Worm (Caenorhabditis elegans): ENCODE data around the gene srlf-33.

srlf-33 gene

ce11 chrIV:11925346-11926075 lies at the start of gene srlf-33, which contains the start of gene srlf-32:
Gene srlf-33, minus strand, starts transcription at chrIV:11925446.
Gene srlf-32, plus strand, starts transcription at chrIV:11926025.
- TF ChIP-seq nhr-12 (tag; optimal IDR thresholded peaks at IDR 0.05) (no peak), lin-39 (tag; optimal IDR thresholded peaks at IDR 0.05) (no peak), elt-2 (tag; optimal IDR thresholded peaks at IDR 0.05) (no peak), nhr-11 (tag; optimal IDR thresholded peaks at IDR 0.05) (no peak), ZK546.5 (tag; optimal IDR thresholded peaks at IDR 0.05) (no peak), ceh-82 (tag; optimal IDR thresholded peaks at IDR 0.05) (no peak), skn-1 (tag; optimal IDR thresholded peaks at IDR 0.05) (no peak), unc-62 (GFP tag; optimal IDR thresholded peaks at IDR 0.05) (no peak), tbx-2 (tag; optimal IDR thresholded peaks at IDR 0.05) (no peak), lin-15B (tag; optimal IDR thresholded peaks at IDR 0.05) (no peak), elt-3 (tag; optimal IDR thresholded peaks at IDR 0.05) (no peak), eor-1 (tag; optimal IDR thresholded peaks at IDR 0.05) (no peak), unc-39 (tag; optimal IDR thresholded peaks at IDR 0.05) (no peak), pqm-1 (tag; optimal IDR thresholded peaks at IDR 0.05) (no peak), nhr-25 (tag; optimal IDR thresholded peaks at IDR 0.05) (no peak), egl-27 (tag; optimal IDR thresholded peaks at IDR 0.05) (no peak), aly-2 (tag; optimal IDR thresholded peaks at IDR 0.05) (no peak), elt-1 (tag; optimal IDR thresholded peaks at IDR 0.05) (no peak), nhr-76 (tag; optimal IDR thresholded peaks at IDR 0.05) (no peak), hmg-11 (tag; optimal IDR thresholded peaks at IDR 0.05) (no peak)

ce11 chrIV:11970171-11970570 lies 44.9 kb upstream of the srlf-33 start, which contains the start of gene ZK829.9:
Gene ZK829.9, plus strand, starts transcription at chrIV:11970534.
- TF ChIP-seq nhr-11 (tag; optimal IDR thresholded peaks at IDR 0.05) (no peak), pqm-1 (tag; optimal IDR thresholded peaks at IDR 0.05) (no peak), tbx-2 (tag; optimal IDR thresholded peaks at IDR 0.05) (no peak), nhr-12 (tag; optimal IDR thresholded peaks at IDR 0.05) (no peak), egl-5 (tag; optimal IDR thresholded peaks at IDR 0.05) (no peak), aly-2 (tag; optimal IDR thresholded peaks at IDR 0.05) (no peak), nhr-237 (tag; optimal IDR thresholded peaks at IDR 0.05) (no peak), nhr-67 (tag; optimal IDR thresholded peaks at IDR 0.05) (no peak), ceh-16 (tag; optimal IDR thresholded peaks at IDR 0.05) (no peak), eor-1 (tag; optimal IDR thresholded peaks at IDR 0.05) (no peak), mml-1 (tag; optimal IDR thresholded peaks at IDR 0.05) (no peak), nhr-76 (tag; optimal IDR thresholded peaks at IDR 0.05) (no peak), ceh-28 (tag; optimal IDR thresholded peaks at IDR 0.05) (no peak), nhr-25 (tag; optimal IDR thresholded peaks at IDR 0.05) (no peak), zag-1 (tag; optimal IDR thresholded peaks at IDR 0.05) (no peak), unc-62 (GFP tag; optimal IDR thresholded peaks at IDR 0.05) (no peak), daf-12 (tag; optimal IDR thresholded peaks at IDR 0.05) (no peak), nfya-1 (tag; optimal IDR thresholded peaks at IDR 0.05; ENCODE audit: insufficient read depth) (no peak)

DNA sequence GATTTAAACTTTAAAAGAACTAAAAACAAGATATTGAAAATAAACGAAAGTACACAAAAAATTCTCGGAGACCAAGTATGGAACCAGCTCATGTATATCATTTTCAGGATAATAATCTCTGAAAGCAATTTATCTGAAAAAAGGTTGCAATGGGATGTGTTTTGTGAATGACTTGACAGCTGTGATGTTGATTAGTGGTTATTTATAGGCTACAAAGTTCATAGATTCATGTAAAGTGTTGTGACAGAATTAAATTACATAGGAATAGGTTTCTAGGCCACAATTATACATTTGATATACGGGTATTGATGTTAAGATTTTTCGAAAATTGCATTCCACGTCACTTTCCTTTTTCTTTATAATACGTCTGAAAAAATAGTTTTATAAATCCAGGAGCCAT lies 40.1 kb upstream of the srlf-33 start, which contains the start of gene srj-1:
TSS of gene srj-1 (minus strand) at position 101 of the 400 bp plus-strand sequence.
- TF ChIP-seq nhr-23 (tag; optimal IDR thresholded peaks at IDR 0.05) (no peak), nhr-11 (tag; optimal IDR thresholded peaks at IDR 0.05) (peak; percentile 49)

- peak; percentile 49 for TF ChIP-seq R02D3.7 (tag; optimal IDR thresholded peaks at IDR 0.05)
- TF ChIP-seq unc-62 (GFP tag; optimal IDR thresholded peaks at IDR 0.05) = no peak
- no peak for TF ChIP-seq eor-1 (tag; optimal IDR thresholded peaks at IDR 0.05)
- TF ChIP-seq nhr-25 (tag; optimal IDR thresholded peaks at IDR 0.05) = peak; percentile 16
- TF ChIP-seq ama-1 (optimal IDR thresholded peaks at IDR 0.05) = no peak
- peak; percentile 11 for TF ChIP-seq nhr-237 (tag; optimal IDR thresholded peaks at IDR 0.05)
- no peak for TF ChIP-seq nhr-28 (tag; optimal IDR thresholded peaks at IDR 0.05)
- TF ChIP-seq aly-2 (tag; optimal IDR thresholded peaks at IDR 0.05) = no peak
- no peak for TF ChIP-seq ZK546.5 (tag; optimal IDR thresholded peaks at IDR 0.05)
- peak; percentile 76 for TF ChIP-seq lin-15B (tag; optimal IDR thresholded peaks at IDR 0.05)
- TF ChIP-seq tbx-2 (tag; optimal IDR thresholded peaks at IDR 0.05) = peak; percentile 52
- no peak for TF ChIP-seq fkh-2 (tag; optimal IDR thresholded peaks at IDR 0.05)
- TF ChIP-seq pha-4 (tag; optimal IDR thresholded peaks at IDR 0.05) = peak; percentile 88
- peak; percentile 39 for TF ChIP-seq nfya-1 (tag; optimal IDR thresholded peaks at IDR 0.05; ENCODE audit: insufficient read depth)
- TF ChIP-seq lsy-12 (tag; optimal IDR thresholded peaks at IDR 0.05) = peak; percentile 59
- peak; percentile 44 for TF ChIP-seq elt-2 (tag; optimal IDR thresholded peaks at IDR 0.05)
- TF ChIP-seq mml-1 (tag; optimal IDR thresholded peaks at IDR 0.05) = peak; percentile 98
- TF ChIP-seq sea-2 (GFP tag; optimal IDR thresholded peaks at IDR 0.05) = no peak
- peak; percentile 60 for TF ChIP-seq ceh-82 (tag; optimal IDR thresholded peaks at IDR 0.05)
- no peak for TF ChIP-seq nhr-76 (tag; optimal IDR thresholded peaks at IDR 0.05)
- no peak for TF ChIP-seq fkh-10 (GFP tag; optimal IDR thresholded peaks at IDR 0.05)
- no peak for TF ChIP-seq nhr-11 (tag; optimal IDR thresholded peaks at IDR 0.05)
- peak; percentile 90 for TF ChIP-seq nhr-23 (tag; optimal IDR thresholded peaks at IDR 0.05)
- no peak for TF ChIP-seq egl-27 (tag; optimal IDR thresholded peaks at IDR 0.05)
- no peak for TF ChIP-seq pqm-1 (tag; optimal IDR thresholded peaks at IDR 0.05)
- TF ChIP-seq snpc-4 (tag; optimal IDR thresholded peaks at IDR 0.05) = peak; percentile 29
- peak in 1 of 3 experiments; percentile 26 for TF ChIP-seq elt-3 (tag; optimal IDR thresholded peaks at IDR 0.05)
- TF ChIP-seq ztf-4 (tag; optimal IDR thresholded peaks at IDR 0.05) = no peak
- no peak for TF ChIP-seq nhr-77 (tag; optimal IDR thresholded peaks at IDR 0.05)
- no peak for TF ChIP-seq mdl-1 (tag; optimal IDR thresholded peaks at IDR 0.05)
Observed at ce11 chrIV:11961485-11962255, 36.4 kb upstream of the srlf-33 start, which contains the start of gene ZK829.7. Gene ZK829.7, minus strand, starts transcription at chrIV:11961535.
